Fruit fly (Drosophila melanogaster) whole organism, embryonic: Measurements from ENCODE around the gene CG33552.

Source experiments
- Atf3 ChIP-seq: fragments of 200-800 bp; sonication (Bioruptor generic); optimal IDR thresholded peaks from 3 replicates; lab custom pipeline; 2016; ENCODE audit warnings: missing biosample characterization, missing genetic modification characterization
- B-H2 ChIP-seq: fragments of 200-800 bp; sonication (Bioruptor generic); optimal IDR thresholded peaks from 2 replicates; lab custom pipeline; 2018; ENCODE audit warnings: missing biosample characterization, mild to moderate bottlenecking, missing genetic modification characterization
- BEAF-32 ChIP-seq: fragments of 200-800 bp; sonication (Bioruptor generic); optimal IDR thresholded peaks from 3 replicates; lab custom pipeline; 2017; ENCODE audit warnings: missing biosample characterization, missing genetic modification characterization, mild to moderate bottlenecking, moderate library complexity, missing genetic modification reagents
- C15 ChIP-seq: fragments of 200-800 bp; sonication (Bioruptor generic); IDR thresholded peaks from 3 replicates; pipeline ENCODE4 v1.3.6; 2022; ENCODE audit warnings: missing biosample characterization, missing genetic modification characterization
- CG1024 ChIP-seq: fragments of 200-800 bp; sonication (Bioruptor generic); IDR thresholded peaks from 2 replicates; pipeline ENCODE4 v1.3.6; 2022; ENCODE audit warnings: missing biosample characterization, missing genetic modification characterization
- CG12769 ChIP-seq: fragments of 200-800 bp; sonication (Bioruptor generic); optimal IDR thresholded peaks from 2 replicates; lab custom pipeline; 2019; ENCODE audit warnings: missing biosample characterization, mild to moderate bottlenecking, missing genetic modification characterization, moderate library complexity
- CG13296 ChIP-seq: fragments of 200-800 bp; sonication (Bioruptor generic); optimal IDR thresholded peaks from 3 replicates; lab custom pipeline; 2018; ENCODE audit warnings: missing biosample characterization, mild to moderate bottlenecking, missing genetic modification characterization
- CG14710 ChIP-seq: fragments of 200-800 bp; sonication (Bioruptor generic); optimal IDR thresholded peaks from 3 replicates; lab custom pipeline; 2019; ENCODE audit warnings: missing biosample characterization, mild to moderate bottlenecking, missing genetic modification characterization, moderate library complexity
- CG15601 ChIP-seq: fragments of 200-800 bp; sonication (Bioruptor generic); optimal IDR thresholded peaks from 3 replicates; lab custom pipeline; 2019; ENCODE audit warnings: missing biosample characterization, mild to moderate bottlenecking, missing genetic modification characterization, moderate library complexity
- CG16813 ChIP-seq: fragments of 200-800 bp; sonication (Bioruptor generic); IDR thresholded peaks from 3 replicates; pipeline ENCODE4 v1.3.6; 2022; ENCODE audit warnings: missing biosample characterization, missing genetic modification characterization; ENCODE audit not compliant: partially characterized antibody
- CG17361 ChIP-seq: fragments of 200-800 bp; sonication (Bioruptor generic); IDR thresholded peaks from 3 replicates; pipeline ENCODE4 v1.3.6; 2022; ENCODE audit warnings: missing biosample characterization, missing genetic modification characterization
- CG18619 ChIP-seq: fragments of 200-800 bp; sonication (Bioruptor generic); optimal IDR thresholded peaks from 3 replicates; lab custom pipeline; 2017; ENCODE audit warnings: missing biosample characterization, mild to moderate bottlenecking, missing genetic modification characterization
- CG3163 ChIP-seq: fragments of 200-800 bp; sonication (Bioruptor generic); optimal IDR thresholded peaks from 3 replicates; lab custom pipeline; 2016; ENCODE audit warnings: missing biosample characterization, missing genetic modification characterization
- CG3281 ChIP-seq: fragments of 200-800 bp; sonication (Bioruptor generic); optimal IDR thresholded peaks from 3 replicates; lab custom pipeline; 2017; ENCODE audit warnings: missing biosample characterization, mild to moderate bottlenecking, missing genetic modification characterization
- CG42726 ChIP-seq: fragments of 200-800 bp; sonication (Bioruptor generic); IDR thresholded peaks from 2 replicates; pipeline ENCODE4 v1.3.6; 2022; ENCODE audit warnings: missing biosample characterization, missing genetic modification characterization; ENCODE audit not compliant: partially characterized antibody
- CG4328 ChIP-seq: fragments of 200-800 bp; sonication (Bioruptor generic); optimal IDR thresholded peaks from 3 replicates; lab custom pipeline; 2017; ENCODE audit warnings: missing biosample characterization, missing genetic modification reagents, missing genetic modification characterization
- CG8359 ChIP-seq: fragments of 200-800 bp; sonication (Bioruptor generic); optimal IDR thresholded peaks from 2 replicates; lab custom pipeline; 2017; ENCODE audit warnings: missing biosample characterization, mild to moderate bottlenecking, missing genetic modification characterization, borderline replicate concordance
- CG9215 ChIP-seq: fragments of 200-800 bp; sonication (Bioruptor generic); IDR thresholded peaks from 2 replicates; pipeline ENCODE4 v1.3.6; 2022; ENCODE audit warnings: missing biosample characterization, missing genetic modification characterization
- CG9609 ChIP-seq: fragments of 200-800 bp; sonication (Bioruptor generic); optimal IDR thresholded peaks from 3 replicates; lab custom pipeline; 2016; ENCODE audit warnings: missing biosample characterization, missing genetic modification characterization
- CTCF ChIP-seq: fragments of 200-800 bp; sonication (Bioruptor generic); optimal IDR thresholded peaks from 2 replicates; lab custom pipeline; 2017; ENCODE audit warnings: missing biosample characterization, mild to moderate bottlenecking, missing genetic modification characterization, moderate library complexity
- Dip2 ChIP-seq: fragments of 200-800 bp; sonication (Bioruptor generic); IDR thresholded peaks from 2 replicates; pipeline ENCODE4 v1.3.6; 2022; ENCODE audit warnings: missing biosample characterization, missing genetic modification characterization
- Elba2 ChIP-seq: fragments of 200-800 bp; sonication (Bioruptor generic); optimal IDR thresholded peaks from 3 replicates; lab custom pipeline; 2016; ENCODE audit warnings: missing biosample characterization, missing genetic modification characterization
- HLH3B ChIP-seq: fragments of 200-800 bp; sonication (Bioruptor generic); IDR thresholded peaks from 2 replicates; pipeline ENCODE4 v1.3.6; 2022; ENCODE audit warnings: missing biosample characterization, missing genetic modification characterization
- HmgD ChIP-seq: fragments of 200-800 bp; sonication (Bioruptor generic); optimal IDR thresholded peaks from 3 replicates; lab custom pipeline; 2016; ENCODE audit warnings: missing biosample characterization, missing genetic modification characterization
- Mad ChIP-seq: fragments of 200-800 bp; sonication (Bioruptor generic); optimal IDR thresholded peaks from 2 replicates; lab custom pipeline; 2016; ENCODE audit warnings: missing biosample characterization, missing genetic modification characterization
- Mrtf ChIP-seq: fragments of 200-800 bp; sonication (Bioruptor generic); IDR thresholded peaks from 3 replicates; pipeline ENCODE4 v1.3.6; 2022; ENCODE audit warnings: missing biosample characterization, missing genetic modification characterization
- Nf-YA ChIP-seq: fragments of 200-800 bp; sonication (Bioruptor generic); IDR thresholded peaks from 2 replicates; pipeline ENCODE4 v1.3.6; 2022; ENCODE audit warnings: missing biosample characterization, missing genetic modification characterization
- NfI ChIP-seq: fragments of 200-800 bp; sonication (Bioruptor generic); optimal IDR thresholded peaks from 3 replicates; lab custom pipeline; 2018; ENCODE audit warnings: missing biosample characterization, mild to moderate bottlenecking, missing genetic modification characterization, moderate library complexity
- Oaz ChIP-seq: fragments of 200-800 bp; sonication (Bioruptor generic); IDR thresholded peaks from 2 replicates; pipeline ENCODE4 v1.3.6; 2022; ENCODE audit warnings: missing biosample characterization, missing genetic modification characterization
- Optix ChIP-seq: fragments of 200-800 bp; sonication (Bioruptor generic); IDR thresholded peaks from 3 replicates; pipeline ENCODE4 v1.3.6; 2022; ENCODE audit warnings: missing biosample characterization, missing genetic modification characterization
- Scr ChIP-seq: fragments of 200-800 bp; sonication (Bioruptor generic); IDR thresholded peaks from 2 replicates; pipeline ENCODE4 v1.3.6; 2022; ENCODE audit warnings: missing biosample characterization, missing genetic modification characterization; ENCODE audit not compliant: partially characterized antibody
- abd-A ChIP-seq: fragments of 200-800 bp; sonication (Bioruptor generic); optimal IDR thresholded peaks from 3 replicates; lab custom pipeline; 2019; ENCODE audit warnings: missing biosample characterization, mild to moderate bottlenecking, missing genetic modification characterization, moderate library complexity
- caup ChIP-seq: fragments of 200-800 bp; sonication (Bioruptor generic); optimal IDR thresholded peaks from 3 replicates; lab custom pipeline; 2017; ENCODE audit warnings: missing biosample characterization, mild to moderate bottlenecking, missing genetic modification characterization, moderate library complexity; ENCODE audit not compliant: severe bottlenecking
- chinmo ChIP-seq: fragments of 200-800 bp; sonication (Bioruptor generic); IDR thresholded peaks from 4 replicates; pipeline ENCODE4 v1.3.6; 2022; ENCODE audit warnings: missing biosample characterization, missing genetic modification characterization; ENCODE audit not compliant: partially characterized antibody
- danr ChIP-seq: fragments of 200-800 bp; sonication (Bioruptor generic); IDR thresholded peaks from 2 replicates; pipeline ENCODE4 v1.3.6; 2022; ENCODE audit warnings: missing biosample characterization, missing genetic modification characterization
- ftz-f1 ChIP-seq: fragments of 200-800 bp; sonication (Bioruptor generic); optimal IDR thresholded peaks from 2 replicates; lab custom pipeline; 2016; ENCODE audit warnings: missing biosample characterization, missing genetic modification characterization
- ham ChIP-seq: fragments of 200-800 bp; sonication (Bioruptor generic); IDR thresholded peaks from 2 replicates; pipeline ENCODE4 v1.3.6; 2022; ENCODE audit warnings: missing biosample characterization, missing genetic modification characterization
- hth ChIP-seq: fragments of >200 bp; optimal IDR thresholded peaks from 2 replicates; lab custom pipeline; 2017; ENCODE audit warnings: inconsistent platforms
- lola ChIP-seq, 3 experiments: fragments of >200 bp in 2 of 3; fragments of 200-800 bp in 1 of 3; sonication (Bioruptor generic) in 1 of 3; optimal IDR thresholded peaks; 2 replicates each; lab custom pipeline; 2017 to 2019; ENCODE audit warnings: missing biosample characterization in 3 of 3, missing genetic modification characterization in 3 of 3, mild to moderate bottlenecking in 1 of 3, moderate library complexity in 1 of 3
- odd ChIP-seq: fragments of 200-800 bp; sonication (Bioruptor generic); optimal IDR thresholded peaks from 2 replicates; lab custom pipeline; 2017; ENCODE audit warnings: missing biosample characterization, mild to moderate bottlenecking, missing genetic modification characterization
- org-1 ChIP-seq: fragments of 200-800 bp; sonication (Bioruptor generic); optimal IDR thresholded peaks from 2 replicates; lab custom pipeline; 2017; ENCODE audit warnings: missing biosample characterization, missing genetic modification characterization
- pan ChIP-seq, 4 experiments: fragments of >200 bp in 3 of 4; fragments of 200-800 bp in 1 of 4; sonication (Bioruptor generic) in 1 of 4; optimal IDR thresholded peaks in 3 of 4; IDR thresholded peaks in 1 of 4; 2 replicates each; pipeline versions ENCODE4 v1.3.6 to Lab custom; 2017 to 2022; ENCODE audit warnings: missing biosample characterization in 2 of 4, missing genetic modification characterization in 2 of 4, mixed read lengths in 1 of 4
- pho ChIP-seq: fragments of 200-800 bp; sonication (Bioruptor generic); optimal IDR thresholded peaks from 2 replicates; lab custom pipeline; 2016; ENCODE audit warnings: missing biosample characterization, missing genetic modification characterization
- row ChIP-seq: fragments of 200-800 bp; sonication (Bioruptor generic); IDR thresholded peaks from 3 replicates; pipeline ENCODE4 v1.3.6; 2022; ENCODE audit warnings: missing biosample characterization, missing genetic modification characterization
- run ChIP-seq: fragments of 200-800 bp; sonication (Bioruptor generic); optimal IDR thresholded peaks from 3 replicates; lab custom pipeline; 2018; ENCODE audit warnings: missing biosample characterization, mild to moderate bottlenecking, missing genetic modification characterization
- salm ChIP-seq: fragments of 200-800 bp; sonication (Bioruptor generic); optimal IDR thresholded peaks from 2 replicates; lab custom pipeline; 2018; ENCODE audit warnings: missing biosample characterization, mild to moderate bottlenecking, missing genetic modification characterization
- slp2 ChIP-seq: fragments of 200-800 bp; sonication (Bioruptor generic); optimal IDR thresholded peaks from 2 replicates; lab custom pipeline; 2016; ENCODE audit warnings: missing biosample characterization, missing genetic modification characterization
- stwl ChIP-seq: fragments of 200-800 bp; sonication (Bioruptor generic); optimal IDR thresholded peaks from 3 replicates; lab custom pipeline; 2018; ENCODE audit warnings: missing biosample characterization, mild to moderate bottlenecking, missing genetic modification characterization, moderate library complexity
- tio ChIP-seq: fragments of 200-800 bp; sonication (Bioruptor generic); optimal IDR thresholded peaks from 2 replicates; lab custom pipeline; 2017; ENCODE audit warnings: missing biosample characterization, missing genetic modification characterization, inconsistent platforms
- yki ChIP-seq: fragments of >200 bp; optimal IDR thresholded peaks from 3 replicates; lab custom pipeline; 2018

The CG33552 gene

dm6 chr2L:16684908-16685611 is 2.8 kb downstream of the CG33552 start (continued):
- TF ChIP-seq yki (lab: Kevin White, UChicago) (peak; percentile 16), Oaz (GFP tag; lab: Robert Waterston, UW) (no peak), CG17361 (GFP tag; lab: Robert Waterston, UW) (peak; percentile 77), Dip2 (no peak), Mad (GFP tag; lab: Kevin White, UChicago) (no peak), CG18619 (GFP tag; lab: Kevin White, UChicago) (peak; percentile 60), stwl (tag; lab: Kevin White, UChicago) (no peak), CG3163 (GFP tag; lab: Kevin White, UChicago) (no peak), Nf-YA (GFP tag; lab: Robert Waterston, UW) (no peak), CG42726 (GFP tag; lab: Robert Waterston, UW) (no peak), Atf3 (GFP tag; lab: Kevin White, UChicago) (no peak), CTCF (GFP tag; lab: Kevin White, UChicago) (no peak), org-1 (peak; percentile 54), danr (GFP tag; lab: Robert Waterston, UW) (0 out of 2 replicates have a peak, but pooled peaks have one; percentile 5), odd (GFP tag; lab: Kevin White, UChicago) (peak; percentile 57), CG16813 (GFP tag; lab: Robert Waterston, UW) (no peak), tio (peak; percentile 47), HmgD (GFP tag; lab: Kevin White, UChicago) (no peak), chinmo (GFP tag; lab: Robert Waterston, UW) (no peak), slp2 (GFP tag; lab: Kevin White, UChicago) (no peak), CG8359 (GFP tag; lab: Kevin White, UChicago) (no peak), CG1024 (no peak), CG3281 (GFP tag; lab: Kevin White, UChicago) (peak; percentile 65), run (peak; percentile 52), CG12769 (tag; lab: Kevin White, UChicago) (no peak), NfI (GFP tag; lab: Kevin White, UChicago) (peak; percentile 22), Scr (no peak), abd-A (tag; lab: Kevin White, UChicago) (peak; percentile 83), CG9215 (no peak), salm (tag; lab: Kevin White, UChicago) (peak; percentile 20), CG15601 (peak; percentile 51), CG9609 (GFP tag; lab: Kevin White, UChicago) (no peak), pho (GFP tag; lab: Kevin White, UChicago) (no peak), Optix (GFP tag; lab: Robert Waterston, UW) (no peak), lola (GFP tag; optimal IDR thresholded peaks at IDR 0.05; lab: Kevin White, UChicago) (peak in 1 of 3 experiments; percentile 33), row (GFP tag; lab: Robert Waterston, UW) (no peak; the same call in 2 of the 3 replicates), Mrtf (GFP tag; lab: Robert Waterston, UW) (no peak), Elba2 (GFP tag; lab: Kevin White, UChicago) (no peak), CG14710 (tag; lab: Kevin White, UChicago) (peak; percentile 64), hth (lab: Kevin White, UChicago) (no peak), B-H2 (peak; percentile 31), CG4328 (GFP tag; lab: Kevin White, UChicago) (peak; percentile 6), BEAF-32 (GFP tag; lab: Kevin White, UChicago) (no peak), pan (optimal IDR thresholded peaks at IDR 0.05; lab: Kevin White, UChicago) (no peak), pan (GFP tag; optimal IDR thresholded peaks at IDR 0.05 in 1 of 2, IDR thresholded peaks at IDR 0.05 in 1 of 2) (no peak), ham (GFP tag; lab: Robert Waterston, UW) (no peak), ftz-f1 (no peak), C15 (GFP tag; lab: Robert Waterston, UW) (no peak), CG13296 (GFP tag; lab: Kevin White, UChicago) (peak; percentile 68), HLH3B (no peak), caup (GFP tag; lab: Kevin White, UChicago) (peak; percentile 44)
